Worm (Caenorhabditis elegans): Measurements from ENCODE around the gene aptf-1.

Gene aptf-1

ce11 chrII:6448656-6449055 is 6.1 kb upstream of the aptf-1 start:
- no peak for TF ChIP-seq ceh-24 (tag; optimal IDR thresholded peaks at IDR 0.05)

ce11 chrII:6449656-6450055 is 5.1 kb upstream of the aptf-1 start, which contains the start of gene nhr-22:
Gene nhr-22 (minus strand): TSS chrII:6449792.
- TF ChIP-seq odd-2 (tag; optimal IDR thresholded peaks at IDR 0.05) (no peak), nhr-11 (tag; optimal IDR thresholded peaks at IDR 0.05) (no peak), ceh-22 (tag; optimal IDR thresholded peaks at IDR 0.05) (no peak), mec-3 (tag; optimal IDR thresholded peaks at IDR 0.05; ENCODE audit: borderline replicate concordance) (no peak), ttx-3 (tag; optimal IDR thresholded peaks at IDR 0.05) (no peak), ceh-48 (tag; optimal IDR thresholded peaks at IDR 0.05) (no peak), hlh-15 (tag; optimal IDR thresholded peaks at IDR 0.05) (no peak), ceh-18 (tag; optimal IDR thresholded peaks at IDR 0.05) (no peak), unc-86 (tag; optimal IDR thresholded peaks at IDR 0.05) (no peak), lin-11 (tag; optimal IDR thresholded peaks at IDR 0.05) (no peak), tbx-2 (tag; optimal IDR thresholded peaks at IDR 0.05) (no peak), F13H6.1 (tag; optimal IDR thresholded peaks at IDR 0.05) (no peak), ceh-9 (tag; optimal IDR thresholded peaks at IDR 0.05) (no peak), syd-9 (tag; optimal IDR thresholded peaks at IDR 0.05) (no peak), ceh-2 (tag; optimal IDR thresholded peaks at IDR 0.05) (no peak)

- TF ChIP-seq ceh-48 (tag; optimal IDR thresholded peaks at IDR 0.05): peak; percentile 13
- no peak for TF ChIP-seq pax-1 (tag; optimal IDR thresholded peaks at IDR 0.05)
- TF ChIP-seq elt-2 (tag; optimal IDR thresholded peaks at IDR 0.05): no peak
- TF ChIP-seq ceh-31 (tag; optimal IDR thresholded peaks at IDR 0.05): peak; percentile 62
- no peak for TF ChIP-seq unc-55 (GFP tag; optimal IDR thresholded peaks at IDR 0.05)
- TF ChIP-seq unc-86 (tag; optimal IDR thresholded peaks at IDR 0.05): no peak
- TF ChIP-seq syd-9 (tag; optimal IDR thresholded peaks at IDR 0.05): no peak
- TF ChIP-seq ceh-9 (tag; optimal IDR thresholded peaks at IDR 0.05): no peak
- TF ChIP-seq nfya-1 (tag; optimal IDR thresholded peaks at IDR 0.05): peak; percentile 37
- TF ChIP-seq tbx-2 (tag; optimal IDR thresholded peaks at IDR 0.05): no peak
- TF ChIP-seq hlh-15 (tag; optimal IDR thresholded peaks at IDR 0.05): no peak
- TF ChIP-seq hlh-8 (tag; optimal IDR thresholded peaks at IDR 0.05): peak; percentile 21
- no peak for TF ChIP-seq tbx-7 (tag; optimal IDR thresholded peaks at IDR 0.05)
- no peak for TF ChIP-seq elt-4 (tag; optimal IDR thresholded peaks at IDR 0.05)
- TF ChIP-seq unc-42 (tag; optimal IDR thresholded peaks at IDR 0.05): peak; percentile 90
- no peak for TF ChIP-seq dmd-4 (tag; optimal IDR thresholded peaks at IDR 0.05; ENCODE audit: borderline replicate concordance)
- TF ChIP-seq ceh-14 (tag; optimal IDR thresholded peaks at IDR 0.05): peak; percentile 11
- TF ChIP-seq Y22D7AL.16 (tag; optimal IDR thresholded peaks at IDR 0.05): no peak
- no peak for TF ChIP-seq eyg-1 (tag; optimal IDR thresholded peaks at IDR 0.05)
- no peak for TF ChIP-seq ahr-1 (tag; optimal IDR thresholded peaks at IDR 0.05)
- peak; percentile 60 for TF ChIP-seq hlh-30 (tag; optimal IDR thresholded peaks at IDR 0.05; ENCODE audit: insufficient read depth)
- TF ChIP-seq ceh-2 (tag; optimal IDR thresholded peaks at IDR 0.05): no peak
- no peak for TF ChIP-seq lim-6 (tag; optimal IDR thresholded peaks at IDR 0.05)
- TF ChIP-seq fkh-6 (tag; optimal IDR thresholded peaks at IDR 0.05): no peak
- no peak for TF ChIP-seq che-1 (tag; optimal IDR thresholded peaks at IDR 0.05)
Measured at ce11 chrII:6453341-6453806, 1.4 kb upstream of the aptf-1 start, which contains the start of gene atg-16.2. Gene atg-16.2 (minus strand): TSS chrII:6453391.

- TF ChIP-seq fkh-10 (GFP tag; optimal IDR thresholded peaks at IDR 0.05) (no peak), npax-4 (tag; optimal IDR thresholded peaks at IDR 0.05) (no peak), pag-3 (tag; optimal IDR thresholded peaks at IDR 0.05; ENCODE audit: borderline replicate concordance) (no peak), hlh-8 (tag; optimal IDR thresholded peaks at IDR 0.05) (no peak), ceh-18 (tag; optimal IDR thresholded peaks at IDR 0.05) (no peak), fax-1 (tag; optimal IDR thresholded peaks at IDR 0.05) (no peak), ceh-14 (tag; optimal IDR thresholded peaks at IDR 0.05) (no peak), C08G9.2 (tag; optimal IDR thresholded peaks at IDR 0.05) (no peak), ceh-22 (tag; optimal IDR thresholded peaks at IDR 0.05) (no peak), ceh-48 (tag; optimal IDR thresholded peaks at IDR 0.05) (no peak), ttx-3 (tag; optimal IDR thresholded peaks at IDR 0.05) (no peak), ceh-9 (tag; optimal IDR thresholded peaks at IDR 0.05) (no peak), gmeb-2 (tag; optimal IDR thresholded peaks at IDR 0.05) (no peak), hlh-15 (tag; optimal IDR thresholded peaks at IDR 0.05) (no peak), ahr-1 (tag; optimal IDR thresholded peaks at IDR 0.05) (no peak)
Measured at ce11 chrII:6469340-6469739, 14.6 kb downstream of the aptf-1 start.

Measured in whole organism, late embryonic.